Worm (Caenorhabditis elegans): ENCODE measurements around the gene Y43F8B.24.

Gene Y43F8B.24

DNA sequence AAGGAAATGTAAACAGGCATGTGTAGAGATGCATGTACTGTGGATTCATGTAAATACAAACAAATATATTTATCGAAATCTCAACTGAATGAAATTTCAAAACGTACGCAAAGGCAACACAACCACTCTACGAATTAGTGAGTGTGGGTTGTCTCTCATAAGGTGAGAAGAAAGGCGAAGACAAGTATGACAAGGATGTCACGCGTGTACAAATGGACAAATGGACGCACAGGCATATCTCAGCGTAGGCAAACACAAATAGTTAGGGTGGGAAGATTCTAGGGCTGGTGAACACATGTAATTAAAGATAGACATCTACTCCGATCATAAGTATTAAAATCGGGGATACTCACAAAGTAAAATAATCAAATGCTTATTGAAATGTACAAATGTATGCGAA is 29.1 kb upstream of the Y43F8B.24 start (continued):
- TF ChIP-seq hlh-30 (tag; optimal IDR thresholded peaks at IDR 0.05; ENCODE audit: insufficient read depth) (peak; percentile 77), mxl-3 (GFP tag; optimal IDR thresholded peaks at IDR 0.05) (peak; percentile 19), ces-1 (GFP tag; optimal IDR thresholded peaks at IDR 0.05) (no peak)

DNA sequence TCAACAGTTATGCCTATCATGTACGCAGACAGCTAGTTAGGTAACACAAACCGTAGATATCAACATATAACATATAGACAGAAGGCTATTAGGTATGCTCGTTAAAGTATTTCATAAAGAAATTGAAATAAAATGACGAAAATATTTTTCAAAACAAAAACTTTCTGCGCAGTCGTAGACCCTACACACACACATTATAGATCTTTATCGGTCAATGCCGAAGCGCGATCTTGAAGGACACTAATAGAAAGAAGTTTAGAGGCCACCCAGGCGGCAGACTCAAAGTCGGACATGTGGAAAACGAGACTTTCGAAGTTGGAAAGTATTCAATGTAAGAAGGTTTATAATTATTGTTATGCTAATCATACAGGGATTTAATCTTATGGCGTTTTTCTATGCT is 28.3 kb upstream of the Y43F8B.24 start:
- TF ChIP-seq mdl-1 (tag; optimal IDR thresholded peaks at IDR 0.05) (no peak), cey-2 (tag; optimal IDR thresholded peaks at IDR 0.05; ENCODE audit: borderline replicate concordance, insufficient read depth) (no peak), sdz-12 (GFP tag; optimal IDR thresholded peaks at IDR 0.05) (no peak), lim-7 (GFP tag; IDR thresholded peaks at IDR 0.05) (no peak), nhr-41 (GFP tag; IDR thresholded peaks at IDR 0.05) (no peak), lin-13 (GFP tag; optimal IDR thresholded peaks at IDR 0.05) (no peak), F10B5.3 (tag; optimal IDR thresholded peaks at IDR 0.05) (no peak), F49E8.2 (tag; optimal IDR thresholded peaks at IDR 0.05; ENCODE audit: borderline replicate concordance) (no peak), tag-97 (GFP tag; IDR thresholded peaks at IDR 0.05) (no peak), egl-27 (tag; optimal IDR thresholded peaks at IDR 0.05) (no peak), T20F7.1 (GFP tag; optimal IDR thresholded peaks at IDR 0.05) (no peak)

ce11 chrV:19429605-19430004 is 27.6 kb upstream of the Y43F8B.24 start:
- TF ChIP-seq Y75B8A.6 (GFP tag; IDR thresholded peaks at IDR 0.05) (0 out of 2 replicates have a peak, but pooled peaks have one; percentile 47), nhr-41 (GFP tag; IDR thresholded peaks at IDR 0.05) (no peak), F49E8.2 (tag; optimal IDR thresholded peaks at IDR 0.05; ENCODE audit: borderline replicate concordance) (no peak), mdl-1 (tag; optimal IDR thresholded peaks at IDR 0.05) (no peak), pha-4 (GFP tag; IDR thresholded peaks at IDR 0.05) (no peak), pha-4 (tag; optimal IDR thresholded peaks at IDR 0.05) (no peak), madf-5 (GFP tag; IDR thresholded peaks at IDR 0.05) (no peak), set-16 (GFP tag; IDR thresholded peaks at IDR 0.05) (no peak), snpc-1.2 (GFP tag; IDR thresholded peaks at IDR 0.05) (no peak), hmg-1.1 (GFP tag; IDR thresholded peaks at IDR 0.05) (no peak)

DNA sequence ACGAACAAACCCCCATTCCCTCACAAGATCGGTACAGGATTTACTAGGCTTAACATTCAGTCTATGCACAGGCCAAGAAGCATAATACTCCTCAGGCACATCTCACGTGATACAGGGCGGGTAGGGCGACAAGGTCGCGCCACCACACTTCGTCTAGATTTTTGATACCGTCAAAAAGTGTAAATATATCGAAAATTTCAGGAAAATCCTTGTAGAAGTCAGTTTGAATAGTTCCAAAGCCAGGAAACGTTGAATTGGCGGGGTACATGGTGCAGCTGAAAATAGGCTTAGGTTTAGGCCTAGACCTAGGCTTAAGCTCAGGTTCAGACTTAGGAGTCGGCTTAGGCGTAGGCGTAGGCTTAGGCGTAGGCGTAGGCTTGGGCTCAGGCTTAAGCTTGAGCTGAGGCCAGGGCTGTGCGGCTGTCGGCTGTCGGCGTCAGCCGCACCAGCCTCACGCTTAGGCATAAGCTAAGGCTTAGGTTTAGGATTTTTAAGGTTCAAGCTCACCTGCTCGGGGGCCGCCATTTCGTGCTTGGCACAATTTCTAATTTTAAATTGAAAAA is 26.8 kb upstream of the Y43F8B.24 start:
- no peak for TF ChIP-seq F44E2.7 (GFP tag; IDR thresholded peaks at IDR 0.05)
- TF ChIP-seq aly-2 (tag; optimal IDR thresholded peaks at IDR 0.05) = no peak
- 0 out of 2 replicates have a peak, but pooled peaks have one; percentile 25 for TF ChIP-seq tra-1 (GFP tag; IDR thresholded peaks at IDR 0.05)
- TF ChIP-seq ceh-28 (tag; optimal IDR thresholded peaks at IDR 0.05) = no peak
- peak; percentile 8 for TF ChIP-seq hlh-11 (tag; optimal IDR thresholded peaks at IDR 0.05)
- TF ChIP-seq unc-130 (GFP tag; optimal IDR thresholded peaks at IDR 0.05) = no peak
- TF ChIP-seq daf-19 (GFP tag; conservative IDR thresholded peaks at IDR 0.05) = no peak
- no peak for TF ChIP-seq T20F7.1 (GFP tag; optimal IDR thresholded peaks at IDR 0.05)
- TF ChIP-seq skn-1 (tag; optimal IDR thresholded peaks at IDR 0.05) = no peak
- TF ChIP-seq snpc-4 (tag; optimal IDR thresholded peaks at IDR 0.05) = no peak
- TF ChIP-seq nhr-25 (tag; optimal IDR thresholded peaks at IDR 0.05; ENCODE audit: borderline replicate concordance, insufficient read depth) = no peak
- TF ChIP-seq ZK337.2 (GFP tag; IDR thresholded peaks at IDR 0.05) = no peak
- TF ChIP-seq ceh-32 (tag; optimal IDR thresholded peaks at IDR 0.05; ENCODE audit: poor library complexity) = no peak
- peak; percentile 62 for TF ChIP-seq nhr-111 (GFP tag; optimal IDR thresholded peaks at IDR 0.05)
- no peak for TF ChIP-seq nhr-6 (tag; optimal IDR thresholded peaks at IDR 0.05)
- TF ChIP-seq nhr-42 (GFP tag; IDR thresholded peaks at IDR 0.05) = no peak
- TF ChIP-seq nhr-77 (tag; optimal IDR thresholded peaks at IDR 0.05) = no peak
- no peak for TF ChIP-seq tag-97 (GFP tag; IDR thresholded peaks at IDR 0.05)
- TF ChIP-seq daf-16 (GFP tag; optimal IDR thresholded peaks at IDR 0.05) = no peak
- TF ChIP-seq daf-16 (tag; optimal IDR thresholded peaks at IDR 0.05) = no peak
- TF ChIP-seq arid-1 (GFP tag; conservative IDR thresholded peaks at IDR 0.05) = no peak
- TF ChIP-seq lin-1 (GFP tag; IDR thresholded peaks at IDR 0.05) = no peak
- no peak for TF ChIP-seq zag-1 (tag; optimal IDR thresholded peaks at IDR 0.05)
- TF ChIP-seq ztf-11 (tag; optimal IDR thresholded peaks at IDR 0.05) = no peak
- TF ChIP-seq Y75B8A.6 (GFP tag; IDR thresholded peaks at IDR 0.05) = no peak
- TF ChIP-seq ceh-20 (GFP tag; IDR thresholded peaks at IDR 0.05) = no peak
- no peak for TF ChIP-seq lim-7 (GFP tag; IDR thresholded peaks at IDR 0.05)
- no peak for TF ChIP-seq F49E8.2 (tag; optimal IDR thresholded peaks at IDR 0.05; ENCODE audit: borderline replicate concordance)
- no peak for TF ChIP-seq lin-39 (tag; optimal IDR thresholded peaks at IDR 0.05)
- TF ChIP-seq set-16 (GFP tag; IDR thresholded peaks at IDR 0.05) = no peak; the same call in 1 of the 2 replicates

All from whole organism, L4 larva.